Worm (Caenorhabditis elegans): ENCODE measurements around the gene fig-1.

DNA sequence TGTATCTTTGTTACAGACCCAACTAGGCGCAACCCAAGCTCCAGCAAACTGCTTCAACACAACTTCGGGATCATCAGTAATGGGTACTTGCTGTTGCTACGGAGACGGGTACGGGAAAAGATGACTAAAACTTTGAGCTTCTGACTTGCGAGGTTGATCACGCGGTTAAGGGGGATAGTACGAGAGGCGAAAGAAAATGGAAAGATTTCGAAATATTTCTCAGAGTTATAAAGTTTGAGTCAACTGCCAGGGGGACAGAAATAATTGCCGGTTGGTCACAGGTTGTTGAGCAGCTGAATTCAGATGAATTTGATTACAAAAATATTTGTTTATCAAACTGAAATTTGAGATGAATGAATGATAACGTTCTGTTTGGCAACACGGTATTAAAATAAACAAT, 55.4 kb downstream of the fig-1 start:
- TF ChIP-seq pha-4 (tag; optimal IDR thresholded peaks at IDR 0.05) = no peak
- no peak for TF ChIP-seq cebp-1 (GFP tag; IDR thresholded peaks at IDR 0.05)
- TF ChIP-seq cebp-1 (tag; optimal IDR thresholded peaks at IDR 0.05) = no peak
- TF ChIP-seq unc-130 (GFP tag; optimal IDR thresholded peaks at IDR 0.05) = no peak
- no peak for TF ChIP-seq B0261.1 (tag; optimal IDR thresholded peaks at IDR 0.05)
- no peak for TF ChIP-seq unc-62 (GFP tag; optimal IDR thresholded peaks at IDR 0.05)
